Worm (Caenorhabditis elegans) whole organism, L3 larva: ENCODE measurements around the gene T11G6.4.
A peak's percentile ranks its signal among the peaks of the same experiment; 100 is the strongest.

Source experiments
- R02D3.7 ChIP-seq: fragments of 150-350 bp; optimal IDR thresholded peaks from 2 replicates; lab custom pipeline; 2014; ENCODE audit warnings: missing biosample characterization, missing genetic modification characterization
- ZK546.5 ChIP-seq: sonication (generic microtip); optimal IDR thresholded peaks from 2 replicates; lab custom pipeline; 2017; ENCODE audit warnings: missing biosample characterization, missing genetic modification characterization
- ceh-28 ChIP-seq: fragments of 150-350 bp; optimal IDR thresholded peaks from 2 replicates; lab custom pipeline; 2014; ENCODE audit warnings: missing biosample characterization, missing genetic modification reagents, missing genetic modification characterization
- ceh-82 ChIP-seq: fragments of 150-350 bp; optimal IDR thresholded peaks from 2 replicates; lab custom pipeline; 2014; ENCODE audit warnings: missing biosample characterization, missing genetic modification characterization
- egl-5 ChIP-seq: fragments of 150-350 bp; optimal IDR thresholded peaks from 2 replicates; lab custom pipeline; 2017; ENCODE audit warnings: missing biosample characterization, missing genetic modification reagents, missing genetic modification characterization, inconsistent platforms
- elt-2 ChIP-seq: sonication (generic microtip); optimal IDR thresholded peaks from 2 replicates; lab custom pipeline; 2016; ENCODE audit warnings: missing genetic modification reagents, mild to moderate bottlenecking, missing genetic modification characterization, missing compliant biosample characterization
- elt-3 ChIP-seq, 3 experiments: fragments of 150-350 bp in 1 of 3; sonication (generic microtip) in 2 of 3; optimal IDR thresholded peaks; 2 replicates in 2 of 3; 4 replicates in 1 of 3; lab custom pipeline; 2014 to 2017; ENCODE audit warnings: missing biosample characterization in 3 of 3, missing genetic modification characterization in 3 of 3
- fkh-10 ChIP-seq: sonication (generic microtip); optimal IDR thresholded peaks from 2 replicates; lab custom pipeline; 2017; ENCODE audit warnings: missing biosample characterization, missing genetic modification reagents, missing genetic modification characterization
- fkh-2 ChIP-seq: fragments of 150-350 bp; optimal IDR thresholded peaks from 2 replicates; lab custom pipeline; 2014; ENCODE audit warnings: missing biosample characterization, missing genetic modification reagents, missing genetic modification characterization
- fos-1 ChIP-seq: fragments of 150-350 bp; optimal IDR thresholded peaks from 2 replicates; lab custom pipeline; 2014; ENCODE audit warnings: missing biosample characterization, missing genetic modification characterization
- hmg-11 ChIP-seq: sonication (generic microtip); optimal IDR thresholded peaks from 2 replicates; lab custom pipeline; 2016; ENCODE audit warnings: missing genetic modification characterization, missing compliant biosample characterization
- jun-1 ChIP-seq: fragments of 150-350 bp; optimal IDR thresholded peaks from 2 replicates; lab custom pipeline; 2014; ENCODE audit warnings: missing biosample characterization, missing genetic modification reagents, missing genetic modification characterization
- lin-39 ChIP-seq: fragments of 150-350 bp; optimal IDR thresholded peaks from 2 replicates; lab custom pipeline; 2018; ENCODE audit warnings: missing biosample characterization, missing genetic modification reagents, missing genetic modification characterization
- lsy-12 ChIP-seq: sonication (generic microtip); optimal IDR thresholded peaks from 2 replicates; lab custom pipeline; 2016; ENCODE audit warnings: mild to moderate bottlenecking, missing genetic modification characterization, missing compliant biosample characterization
- mdl-1 ChIP-seq: fragments of 150-350 bp; optimal IDR thresholded peaks from 2 replicates; lab custom pipeline; 2014; ENCODE audit warnings: missing biosample characterization, missing genetic modification characterization
- mml-1 ChIP-seq: fragments of 150-350 bp; sonication (generic microtip); optimal IDR thresholded peaks from 3 replicates; lab custom pipeline; 2014; ENCODE audit warnings: missing biosample characterization, missing genetic modification characterization
- nfya-1 ChIP-seq: sonication (generic microtip); optimal IDR thresholded peaks from 2 replicates; lab custom pipeline; 2017; ENCODE audit warnings: missing genetic modification characterization, mild to moderate bottlenecking, missing compliant biosample characterization, antibody characterized with exemption, moderate library complexity; ENCODE audit not compliant: insufficient read depth
- nhr-12 ChIP-seq: fragments of 150-350 bp; optimal IDR thresholded peaks from 2 replicates; lab custom pipeline; 2014; ENCODE audit warnings: missing biosample characterization, missing genetic modification characterization
- nhr-23 ChIP-seq: fragments of 150-350 bp; optimal IDR thresholded peaks from 2 replicates; lab custom pipeline; 2014; ENCODE audit warnings: missing biosample characterization, missing genetic modification reagents, missing genetic modification characterization
- nhr-25 ChIP-seq: sonication (generic microtip); optimal IDR thresholded peaks from 2 replicates; lab custom pipeline; 2017; ENCODE audit warnings: missing biosample characterization, missing genetic modification characterization
- nhr-28 ChIP-seq: fragments of 150-350 bp; optimal IDR thresholded peaks from 2 replicates; lab custom pipeline; 2014; ENCODE audit warnings: missing biosample characterization, missing genetic modification characterization
- nhr-43 ChIP-seq: sonication (generic microtip); optimal IDR thresholded peaks from 2 replicates; lab custom pipeline; 2016; ENCODE audit warnings: mild to moderate bottlenecking, missing genetic modification characterization, missing compliant biosample characterization; ENCODE audit not compliant: poor library complexity, severe bottlenecking
- nhr-67 ChIP-seq: fragments of 150-350 bp; optimal IDR thresholded peaks from 2 replicates; lab custom pipeline; 2014; ENCODE audit warnings: missing biosample characterization, missing genetic modification characterization
- nhr-76 ChIP-seq: fragments of 150-350 bp; sonication (generic microtip); optimal IDR thresholded peaks from 5 replicates; lab custom pipeline; 2014; ENCODE audit warnings: missing biosample characterization, missing genetic modification characterization
- nhr-77 ChIP-seq: fragments of 150-350 bp; optimal IDR thresholded peaks from 2 replicates; lab custom pipeline; 2014; ENCODE audit warnings: missing biosample characterization, missing genetic modification characterization
- pha-4 ChIP-seq: fragments of 150-350 bp; optimal IDR thresholded peaks from 2 replicates; lab custom pipeline; 2014; ENCODE audit warnings: missing biosample characterization, missing genetic modification reagents, missing genetic modification characterization
- pqm-1 ChIP-seq: fragments of 150-350 bp; optimal IDR thresholded peaks from 2 replicates; lab custom pipeline; 2017; ENCODE audit warnings: missing biosample characterization, missing genetic modification characterization, inconsistent platforms
- skn-1 ChIP-seq: fragments of 150-350 bp; optimal IDR thresholded peaks from 2 replicates; lab custom pipeline; 2014; ENCODE audit warnings: missing biosample characterization, missing genetic modification characterization
- snpc-4 ChIP-seq: fragments of 150-350 bp; optimal IDR thresholded peaks from 2 replicates; lab custom pipeline; 2014; ENCODE audit warnings: missing biosample characterization, missing genetic modification characterization
- unc-39 ChIP-seq: sonication (generic microtip); optimal IDR thresholded peaks from 4 replicates; lab custom pipeline; 2017; ENCODE audit warnings: missing biosample characterization, missing genetic modification characterization
- unc-62 ChIP-seq: fragments of 150-350 bp; sonication (generic microtip); optimal IDR thresholded peaks from 4 replicates; lab custom pipeline; 2014; ENCODE audit warnings: missing biosample characterization, missing genetic modification reagents, missing genetic modification characterization
- ztf-11 ChIP-seq: fragments of 150-350 bp; optimal IDR thresholded peaks from 2 replicates; lab custom pipeline; 2014; ENCODE audit warnings: missing biosample characterization, missing genetic modification characterization

Gene T11G6.4

DNA sequence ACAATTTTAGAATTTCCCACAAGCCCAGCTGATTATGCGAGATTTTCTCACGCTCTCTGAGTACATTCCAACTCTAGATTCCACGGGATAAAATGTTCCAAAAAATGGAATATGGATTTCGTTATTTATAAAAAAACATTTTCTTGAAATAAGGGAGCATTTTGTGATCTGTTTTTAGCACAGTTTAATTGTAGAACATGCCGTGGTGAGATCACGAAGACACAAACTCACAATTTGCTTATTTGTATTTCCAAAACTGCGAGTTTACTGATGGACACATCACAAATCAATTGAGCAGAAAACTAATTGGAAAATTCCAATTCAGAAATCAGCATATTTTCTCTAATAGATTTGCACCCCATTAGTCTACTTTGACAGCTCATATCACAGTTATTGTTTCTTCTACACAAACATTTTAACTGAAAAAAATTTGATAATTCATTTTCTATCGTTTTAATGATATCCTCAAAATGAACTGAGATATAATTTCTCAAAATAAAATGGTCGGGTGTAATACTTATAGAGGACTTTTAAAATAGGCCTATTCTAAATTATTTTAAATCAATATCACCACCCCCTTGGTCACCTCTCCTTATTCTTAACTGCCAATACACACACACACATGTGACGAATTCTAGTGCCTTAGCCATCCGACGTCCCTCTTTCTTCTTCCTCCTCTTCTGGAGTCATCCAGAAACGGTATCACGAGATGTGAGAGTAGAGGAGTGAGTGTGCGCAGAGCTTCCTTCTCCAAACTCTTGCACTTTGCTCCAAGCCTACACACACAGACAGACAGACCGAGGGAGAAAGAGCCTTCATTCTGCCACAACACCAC is 30.7 kb downstream of the T11G6.4 start:
- no peak for TF ChIP-seq nhr-25 (tag; lab: Kevin White, UChicago)
- TF ChIP-seq nfya-1 (tag; lab: Kevin White, UChicago) = peak; percentile 5
- TF ChIP-seq skn-1 = no peak

DNA sequence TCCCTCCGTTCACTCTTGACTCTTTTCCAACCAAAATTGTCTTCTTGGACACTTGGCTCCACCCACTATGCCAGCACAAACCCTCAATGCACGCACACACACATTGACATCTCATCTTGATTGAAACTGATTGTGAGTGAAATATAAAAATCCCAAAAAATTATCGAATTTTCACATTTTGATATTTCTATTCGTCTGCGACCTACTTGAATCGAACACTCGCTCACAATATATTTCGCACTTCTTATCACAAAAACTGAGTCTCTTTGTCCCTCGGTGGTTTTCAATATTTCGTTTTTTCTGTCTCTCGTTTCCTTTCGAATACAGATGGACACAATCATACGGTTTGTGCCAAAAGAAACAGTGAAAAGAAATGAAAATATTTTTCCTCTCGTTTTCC is 31.6 kb downstream of the T11G6.4 start:
- TF ChIP-seq lsy-12 (tag; lab: Kevin White, UChicago) (no peak), mdl-1 (tag; lab: Kevin White, UChicago) (no peak), snpc-4 (tag; lab: Kevin White, UChicago) (no peak), nhr-77 (tag; lab: Kevin White, UChicago) (no peak), fkh-10 (GFP tag; lab: Kevin White, UChicago) (no peak), nhr-76 (no peak), nhr-25 (tag; lab: Kevin White, UChicago) (no peak), R02D3.7 (tag; lab: Kevin White, UChicago) (no peak), pha-4 (tag; lab: Kevin White, UChicago) (no peak), nfya-1 (tag; lab: Kevin White, UChicago) (peak; percentile 10), jun-1 (tag; lab: Kevin White, UChicago) (no peak), pqm-1 (tag; lab: Kevin White, UChicago) (peak; percentile 2), nhr-43 (no peak), ceh-82 (no peak), nhr-67 (tag; lab: Kevin White, UChicago) (no peak), egl-5 (tag; lab: Kevin White, UChicago) (no peak), elt-2 (tag; lab: Kevin White, UChicago) (peak; percentile 69), ZK546.5 (no peak), ceh-28 (tag; lab: Kevin White, UChicago) (no peak)

DNA sequence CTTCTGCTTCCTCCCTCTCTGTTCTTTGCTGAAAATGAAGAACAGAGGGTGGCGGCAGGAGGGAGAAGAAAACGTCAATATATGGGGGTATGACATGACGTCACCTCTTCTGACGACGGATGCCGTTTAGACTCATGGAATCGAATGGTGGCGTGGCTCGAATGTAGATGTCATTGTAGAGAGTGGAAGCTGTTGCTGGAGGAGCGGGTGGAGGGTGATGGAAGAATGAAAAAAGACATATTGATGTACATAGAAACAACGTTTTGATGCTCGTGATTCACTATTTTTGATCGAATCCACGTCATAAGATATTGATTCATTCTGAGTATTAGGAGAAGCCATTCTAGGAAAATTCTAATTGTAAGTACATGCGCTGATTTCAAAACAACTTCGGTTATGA is 32.7 kb downstream of the T11G6.4 start:
- TF ChIP-seq lin-39 (tag; lab: Kevin White, UChicago) = peak; percentile 11
- TF ChIP-seq unc-39 (tag; lab: Kevin White, UChicago) = no peak
- peak; percentile 22 for TF ChIP-seq nfya-1 (tag; lab: Kevin White, UChicago)
- TF ChIP-seq, all 47 proteins: peak for 2

DNA sequence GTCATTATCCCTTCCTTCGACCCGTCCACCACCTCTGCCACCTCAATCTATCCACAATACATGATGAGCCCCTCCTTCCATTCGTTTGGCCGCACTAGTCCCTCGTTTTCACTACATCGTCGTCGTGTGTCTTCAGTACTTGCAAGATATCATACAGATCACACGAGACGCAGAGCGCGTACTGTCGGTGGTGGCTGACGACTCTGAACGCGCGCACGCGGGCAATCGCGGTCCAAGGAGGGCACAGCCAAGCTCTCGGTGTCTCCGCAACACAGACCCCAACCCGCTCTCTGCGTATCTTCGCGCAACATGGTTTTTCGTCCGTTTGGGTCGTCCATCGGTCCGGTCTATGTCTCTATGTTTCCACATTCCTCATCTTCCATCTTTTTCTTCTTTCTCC is 34.7 kb downstream of the T11G6.4 start:
- TF ChIP-seq lin-39 (tag; lab: Kevin White, UChicago) = peak; percentile 23
- peak; percentile 9 for TF ChIP-seq nhr-23 (tag; lab: Kevin White, UChicago)
- peak; percentile 18 for TF ChIP-seq nfya-1 (tag; lab: Kevin White, UChicago)
- TF ChIP-seq unc-62 (GFP tag; lab: Kevin White, UChicago) = no peak
- TF ChIP-seq fos-1 (tag; lab: Kevin White, UChicago) = no peak
- peak; percentile 70 for TF ChIP-seq hmg-11 (tag; lab: Kevin White, UChicago)

DNA sequence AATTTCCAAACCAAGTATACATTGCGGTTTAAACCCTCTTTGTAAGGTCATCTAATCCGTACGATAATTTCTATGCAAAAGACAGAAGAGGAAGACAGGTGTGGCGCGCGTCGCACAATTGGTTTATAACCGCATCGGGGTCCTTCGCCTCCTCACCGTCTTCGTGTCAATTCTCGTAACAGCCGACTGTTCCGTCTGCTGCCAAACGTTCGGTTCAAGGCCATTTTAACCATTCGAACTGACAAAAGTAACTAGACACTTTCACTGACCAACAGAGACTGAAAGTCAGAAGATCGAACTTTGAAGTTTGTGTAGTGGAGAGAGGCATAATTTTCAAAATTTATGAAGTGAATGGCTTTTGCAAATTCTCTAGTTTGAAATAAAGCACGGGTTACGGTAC is 35.8 kb downstream of the T11G6.4 start:
- peak; percentile 78 for TF ChIP-seq nhr-25 (tag; lab: Kevin White, UChicago)
- no peak for TF ChIP-seq skn-1

DNA sequence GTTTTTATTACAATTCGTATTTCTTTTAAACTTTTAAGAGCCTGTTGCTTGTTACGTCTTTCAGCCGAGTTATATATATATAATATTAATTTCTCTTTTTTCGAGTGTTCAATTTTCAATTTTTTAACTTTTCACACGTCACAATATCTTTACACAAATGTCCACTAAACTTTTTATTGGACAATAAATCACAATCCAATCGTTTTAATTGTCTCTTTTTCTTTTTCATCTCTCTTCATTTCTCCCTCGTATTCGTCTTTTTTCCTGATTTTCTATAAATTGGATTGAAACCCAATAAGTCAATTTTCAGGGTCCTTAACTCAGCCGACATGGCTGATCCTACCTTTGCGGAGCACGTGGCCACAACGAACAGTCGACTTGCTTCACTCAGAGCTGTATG is 39.6 kb downstream of the T11G6.4 start, which contains the start of gene miz-1:
TSS of gene miz-1 (plus strand) at position 301 of the 400 bp plus-strand sequence.
- TF ChIP-seq fos-1 (tag; lab: Kevin White, UChicago) (no peak), elt-3 (tag; optimal IDR thresholded peaks at IDR 0.05; lab: Kevin White, UChicago) (no peak), fkh-10 (GFP tag; lab: Kevin White, UChicago) (no peak), egl-5 (tag; lab: Kevin White, UChicago) (peak; percentile 59)

DNA sequence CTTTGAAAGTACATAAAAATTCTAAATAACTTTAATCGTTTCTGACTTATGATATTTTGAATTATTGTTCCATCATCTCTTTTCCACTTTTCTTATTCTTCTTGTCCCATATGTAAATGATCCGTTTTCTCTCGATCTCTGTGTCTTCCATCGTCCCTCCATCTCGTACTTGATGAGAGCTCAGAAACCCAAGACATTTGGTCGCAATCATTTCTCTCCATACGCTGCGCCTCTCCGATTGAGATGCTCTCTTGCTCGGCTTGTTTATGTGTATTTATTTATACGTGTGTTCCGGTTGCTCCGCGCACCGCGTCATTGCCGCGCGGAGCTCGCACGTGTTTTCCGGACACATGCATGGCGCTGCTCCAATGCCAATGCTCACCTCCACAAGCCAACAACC is 40.3 kb downstream of the T11G6.4 start:
- peak; percentile 5 for TF ChIP-seq pha-4 (tag; lab: Kevin White, UChicago)
- TF ChIP-seq hmg-11 (tag; lab: Kevin White, UChicago) = no peak
- no peak for TF ChIP-seq jun-1 (tag; lab: Kevin White, UChicago)
- TF ChIP-seq ztf-11 (tag; lab: Kevin White, UChicago) = no peak
- no peak for TF ChIP-seq nhr-12 (tag; lab: Kevin White, UChicago)
- no peak for TF ChIP-seq nhr-28 (tag; lab: Kevin White, UChicago)
- no peak for TF ChIP-seq unc-62 (GFP tag; lab: Kevin White, UChicago)
- TF ChIP-seq fkh-2 (tag; lab: Kevin White, UChicago) = no peak
- no peak for TF ChIP-seq mml-1 (tag; lab: Kevin White, UChicago)
